Fruit fly (Drosophila melanogaster): Measurements from ENCODE around the gene Ncc69.

dm6 chr3L:12409343-12410302, 18.4 kb upstream of the Ncc69 start:
- TF ChIP-seq salr (GFP tag; optimal IDR thresholded peaks at IDR 0.05): no peak
- TF ChIP-seq Blimp-1 (GFP tag; optimal IDR thresholded peaks at IDR 0.05): no peak
- no peak for TF ChIP-seq CG16779 (tag; optimal IDR thresholded peaks at IDR 0.05)
- no peak for TF ChIP-seq CG7368 (GFP tag; optimal IDR thresholded peaks at IDR 0.05)
- TF ChIP-seq Eip93F (GFP tag; optimal IDR thresholded peaks at IDR 0.05): no peak
- TF ChIP-seq lz (GFP tag; optimal IDR thresholded peaks at IDR 0.05): no peak
- no peak for TF ChIP-seq CG6854 (GFP tag; optimal IDR thresholded peaks at IDR 0.05)
